Fruit fly (Drosophila melanogaster): Measurements from ENCODE around the gene Sfp24C1.
A peak's percentile ranks its signal among the peaks of the same experiment; 100 is the strongest.

Gene Sfp24C1

dm6 chr2L:3737682-3738081, 37.2 kb downstream of the Sfp24C1 start:
- no peak for TF ChIP-seq Sp1 (GFP tag; optimal IDR thresholded peaks at IDR 0.05)
- no peak for TF ChIP-seq psq (GFP tag; optimal IDR thresholded peaks at IDR 0.05)
- no peak for TF ChIP-seq Dfd (GFP tag; optimal IDR thresholded peaks at IDR 0.05)
- no peak for TF ChIP-seq GATAd (GFP tag; optimal IDR thresholded peaks at IDR 0.05)
- no peak for TF ChIP-seq CG9705 (GFP tag; optimal IDR thresholded peaks at IDR 0.05)
- TF ChIP-seq foxo (GFP tag; optimal IDR thresholded peaks at IDR 0.05): no peak
- TF ChIP-seq br (GFP tag; optimal IDR thresholded peaks at IDR 0.05): no peak
- no peak for TF ChIP-seq dl (GFP tag; optimal IDR thresholded peaks at IDR 0.05; ENCODE audit: insufficient read depth in 1 of 2, partially characterized antibody in 2 of 2)
- TF ChIP-seq Rel (GFP tag; optimal IDR thresholded peaks at IDR 0.05): no peak
- no peak for TF ChIP-seq Rel (tag; optimal IDR thresholded peaks at IDR 0.05)
- TF ChIP-seq CrebA (GFP tag; optimal IDR thresholded peaks at IDR 0.05; ENCODE audit: borderline replicate concordance): no peak
- no peak for TF ChIP-seq Hnf4 (GFP tag; optimal IDR thresholded peaks at IDR 0.05)
- no peak for TF ChIP-seq rgr (GFP tag; optimal IDR thresholded peaks at IDR 0.05)
- TF ChIP-seq tai (GFP tag; optimal IDR thresholded peaks at IDR 0.05): no peak
- no peak for TF ChIP-seq Dif (GFP tag; optimal IDR thresholded peaks at IDR 0.05; ENCODE audit: partially characterized antibody)
- no peak for TF ChIP-seq N (GFP tag; optimal IDR thresholded peaks at IDR 0.05)
- no peak for TF ChIP-seq woc (GFP tag; optimal IDR thresholded peaks at IDR 0.05)

DNA sequence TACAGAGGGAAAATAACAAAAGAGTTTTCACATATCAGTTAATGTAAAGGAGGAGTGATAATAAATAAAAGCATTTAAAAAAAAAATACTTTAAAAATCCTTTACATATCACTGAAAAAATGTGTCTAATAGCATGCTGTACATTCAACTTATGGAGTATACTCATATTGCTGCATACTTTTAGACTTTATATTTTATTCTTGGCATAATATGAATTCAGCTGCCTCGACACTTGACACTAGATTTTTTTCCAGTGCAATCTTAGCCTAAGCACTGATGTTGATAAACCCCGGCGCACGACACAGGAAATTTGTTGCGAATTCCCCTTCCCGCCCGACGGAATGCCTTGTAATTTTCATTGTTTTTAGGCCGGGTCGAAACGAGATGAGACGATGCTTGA, 40.0 kb downstream of the Sfp24C1 start:
- TF ChIP-seq Hr78 (GFP tag; optimal IDR thresholded peaks at IDR 0.05) (no peak), dmrt93B (GFP tag; optimal IDR thresholded peaks at IDR 0.05) (no peak), br (GFP tag; optimal IDR thresholded peaks at IDR 0.05) (no peak), jim (GFP tag; optimal IDR thresholded peaks at IDR 0.05) (no peak), usp (GFP tag; optimal IDR thresholded peaks at IDR 0.05) (no peak), sage (GFP tag; optimal IDR thresholded peaks at IDR 0.05) (no peak), lola (GFP tag; optimal IDR thresholded peaks at IDR 0.05) (no peak), Rel (GFP tag; optimal IDR thresholded peaks at IDR 0.05) (no peak), Rel (tag; optimal IDR thresholded peaks at IDR 0.05) (no peak), CG9705 (GFP tag; optimal IDR thresholded peaks at IDR 0.05) (no peak), Hnf4 (GFP tag; optimal IDR thresholded peaks at IDR 0.05) (no peak), CrebA (GFP tag; optimal IDR thresholded peaks at IDR 0.05; ENCODE audit: borderline replicate concordance) (no peak), pan (optimal IDR thresholded peaks at IDR 0.05) (no peak), Abd-B (GFP tag; optimal IDR thresholded peaks at IDR 0.05) (no peak), GATAd (GFP tag; optimal IDR thresholded peaks at IDR 0.05) (no peak), ey (GFP tag; optimal IDR thresholded peaks at IDR 0.05) (no peak), Myc (optimal IDR thresholded peaks at IDR 0.05) (no peak), psq (GFP tag; optimal IDR thresholded peaks at IDR 0.05) (no peak), CG32264 (GFP tag; optimal IDR thresholded peaks at IDR 0.05) (no peak), dsf (GFP tag; optimal IDR thresholded peaks at IDR 0.05; ENCODE audit: borderline replicate concordance) (no peak), Dfd (GFP tag; optimal IDR thresholded peaks at IDR 0.05) (no peak)

DNA sequence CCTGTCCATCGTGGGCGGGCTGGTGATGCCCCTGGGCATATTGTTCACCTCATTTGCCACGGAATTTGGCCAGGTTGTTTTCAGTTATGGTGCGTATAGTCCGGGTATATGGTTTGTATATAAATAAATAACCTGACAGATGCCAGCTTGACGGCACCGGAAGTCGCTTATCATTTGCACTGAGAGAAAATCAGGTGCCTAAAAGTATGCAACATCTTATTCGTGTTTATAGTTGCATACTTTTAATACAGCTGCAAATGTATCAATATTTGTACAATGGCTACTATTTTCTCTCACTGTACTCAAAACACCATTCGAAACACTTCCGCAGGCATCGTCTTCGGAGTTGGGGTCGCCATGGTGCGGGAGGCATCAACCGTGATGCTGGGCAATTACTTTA, 48.2 kb downstream of the Sfp24C1 start:
- TF ChIP-seq Hr78 (GFP tag; optimal IDR thresholded peaks at IDR 0.05) (no peak), Vsx2 (GFP tag; optimal IDR thresholded peaks at IDR 0.05; ENCODE audit: partially characterized antibody) (no peak), fru (GFP tag; optimal IDR thresholded peaks at IDR 0.05) (no peak), psq (GFP tag; optimal IDR thresholded peaks at IDR 0.05) (no peak), CrebA (GFP tag; optimal IDR thresholded peaks at IDR 0.05; ENCODE audit: borderline replicate concordance) (no peak), h (GFP tag; optimal IDR thresholded peaks at IDR 0.05) (peak; percentile 3), CG9705 (GFP tag; optimal IDR thresholded peaks at IDR 0.05) (no peak), Hr83 (GFP tag; optimal IDR thresholded peaks at IDR 0.05; ENCODE audit: poor library complexity, severe bottlenecking) (no peak), rgr (GFP tag; optimal IDR thresholded peaks at IDR 0.05) (peak; percentile 16), Rel (GFP tag; optimal IDR thresholded peaks at IDR 0.05) (no peak), Rel (tag; optimal IDR thresholded peaks at IDR 0.05) (no peak), Myc (optimal IDR thresholded peaks at IDR 0.05) (peak; percentile 31)

Data from whole organism, wandering third instar larva.